Fruit fly (Drosophila melanogaster) whole organism, embryonic: ENCODE measurements around the gene CDase.

Source experiments
- Abd-B ChIP-seq: fragments of 200-800 bp; sonication (Bioruptor generic); optimal IDR thresholded peaks from 2 replicates; lab custom pipeline; 2018; ENCODE audit warnings: missing biosample characterization, mild to moderate bottlenecking, missing genetic modification characterization, moderate library complexity
- Atf6 ChIP-seq: fragments of 200-800 bp; sonication (Bioruptor generic); IDR thresholded peaks from 2 replicates; pipeline ENCODE4 v1.3.6; 2022; ENCODE audit warnings: missing biosample characterization, missing genetic modification characterization
- Bdp1 ChIP-seq: fragments of 200-800 bp; sonication (Bioruptor generic); optimal IDR thresholded peaks from 3 replicates; lab custom pipeline; 2016; ENCODE audit warnings: missing biosample characterization, missing genetic modification characterization
- CG11560 ChIP-seq: fragments of 200-800 bp; sonication (Bioruptor generic); IDR thresholded peaks from 3 replicates; pipeline ENCODE4 v1.3.6; 2022; ENCODE audit warnings: missing biosample characterization, missing genetic modification characterization
- CG12391 ChIP-seq: fragments of 200-800 bp; sonication (Bioruptor generic); optimal IDR thresholded peaks from 3 replicates; lab custom pipeline; 2018; ENCODE audit warnings: missing biosample characterization, mild to moderate bottlenecking, missing genetic modification characterization, moderate library complexity
- CG13296 ChIP-seq: fragments of 200-800 bp; sonication (Bioruptor generic); optimal IDR thresholded peaks from 3 replicates; lab custom pipeline; 2018; ENCODE audit warnings: missing biosample characterization, mild to moderate bottlenecking, missing genetic modification characterization
- CG14014 ChIP-seq: fragments of 200-800 bp; sonication (Bioruptor generic); IDR thresholded peaks from 2 replicates; pipeline ENCODE4 v1.3.6; 2022; ENCODE audit warnings: missing biosample characterization, missing genetic modification characterization
- CG14050 ChIP-seq: fragments of 200-800 bp; sonication (Bioruptor generic); IDR thresholded peaks from 3 replicates; pipeline ENCODE4 v1.3.6; 2022; ENCODE audit warnings: missing biosample characterization, missing genetic modification characterization
- CG14965 ChIP-seq: fragments of 200-800 bp; sonication (Bioruptor generic); optimal IDR thresholded peaks from 2 replicates; lab custom pipeline; 2016; ENCODE audit warnings: missing biosample characterization, missing genetic modification characterization, borderline replicate concordance
- CG15011 ChIP-seq: fragments of 200-800 bp; sonication (Bioruptor generic); optimal IDR thresholded peaks from 3 replicates; lab custom pipeline; 2018; ENCODE audit warnings: missing biosample characterization, mild to moderate bottlenecking, missing genetic modification characterization
- CG15269 ChIP-seq: fragments of 200-800 bp; sonication (Bioruptor generic); optimal IDR thresholded peaks from 2 replicates; lab custom pipeline; 2018; ENCODE audit warnings: missing biosample characterization, mild to moderate bottlenecking, missing genetic modification characterization, moderate library complexity
- CG15479 ChIP-seq: fragments of 200-800 bp; sonication (Bioruptor generic); optimal IDR thresholded peaks from 3 replicates; lab custom pipeline; 2019; ENCODE audit warnings: missing biosample characterization, mild to moderate bottlenecking, missing genetic modification characterization, moderate library complexity
- CG15514 ChIP-seq: fragments of 200-800 bp; sonication (Bioruptor generic); optimal IDR thresholded peaks from 3 replicates; lab custom pipeline; 2017; ENCODE audit warnings: missing biosample characterization, missing genetic modification characterization, mild to moderate bottlenecking, moderate library complexity, missing genetic modification reagents
- CG1603 ChIP-seq: fragments of 200-800 bp; sonication (Bioruptor generic); optimal IDR thresholded peaks from 2 replicates; lab custom pipeline; 2019; ENCODE audit warnings: missing biosample characterization, mild to moderate bottlenecking, missing genetic modification characterization, moderate library complexity
- CG1792 ChIP-seq: fragments of 200-800 bp; sonication (Bioruptor generic); optimal IDR thresholded peaks from 2 replicates; lab custom pipeline; 2016; ENCODE audit warnings: missing biosample characterization, missing genetic modification characterization
- CG2202 ChIP-seq: fragments of 200-800 bp; sonication (Bioruptor generic); optimal IDR thresholded peaks from 2 replicates; lab custom pipeline; 2018; ENCODE audit warnings: missing biosample characterization, mild to moderate bottlenecking, missing genetic modification characterization
- CG30431 ChIP-seq: fragments of 200-800 bp; sonication (Bioruptor generic); optimal IDR thresholded peaks from 2 replicates; lab custom pipeline; 2017; ENCODE audit warnings: missing biosample characterization, missing genetic modification characterization
- CG3281 ChIP-seq: fragments of 200-800 bp; sonication (Bioruptor generic); optimal IDR thresholded peaks from 3 replicates; lab custom pipeline; 2017; ENCODE audit warnings: missing biosample characterization, mild to moderate bottlenecking, missing genetic modification characterization
- CG3407 ChIP-seq: fragments of 200-800 bp; sonication (Bioruptor generic); optimal IDR thresholded peaks from 2 replicates; lab custom pipeline; 2018; ENCODE audit warnings: missing biosample characterization, mild to moderate bottlenecking, missing genetic modification characterization
- CG4282 ChIP-seq: fragments of 200-800 bp; sonication (Bioruptor generic); optimal IDR thresholded peaks from 2 replicates; lab custom pipeline; 2016; ENCODE audit warnings: missing biosample characterization, missing genetic modification characterization
- CG6683 ChIP-seq: fragments of 200-800 bp; sonication (Bioruptor generic); optimal IDR thresholded peaks from 2 replicates; lab custom pipeline; 2017; ENCODE audit warnings: missing biosample characterization, mild to moderate bottlenecking, missing genetic modification characterization, missing genetic modification reagents
- CG7987 ChIP-seq: fragments of 200-800 bp; sonication (Bioruptor generic); optimal IDR thresholded peaks from 2 replicates; lab custom pipeline; 2018; ENCODE audit warnings: missing biosample characterization, mild to moderate bottlenecking, missing genetic modification characterization, moderate library complexity
- CG8089 ChIP-seq: fragments of 200-800 bp; sonication (Bioruptor generic); optimal IDR thresholded peaks from 3 replicates; lab custom pipeline; 2016; ENCODE audit warnings: missing biosample characterization, missing genetic modification characterization
- CG9727 ChIP-seq: fragments of 200-800 bp; sonication (Bioruptor generic); optimal IDR thresholded peaks from 3 replicates; lab custom pipeline; 2017; ENCODE audit warnings: missing biosample characterization, mild to moderate bottlenecking, missing genetic modification characterization
- E2f1 ChIP-seq: fragments of 200-800 bp; sonication (Bioruptor generic); IDR thresholded peaks from 2 replicates; pipeline ENCODE4 v1.3.6; 2022; ENCODE audit warnings: missing biosample characterization, missing genetic modification characterization
- HHEX ChIP-seq: fragments of 200-800 bp; sonication (Bioruptor generic); optimal IDR thresholded peaks from 3 replicates; lab custom pipeline; 2017; ENCODE audit warnings: missing biosample characterization, mild to moderate bottlenecking, missing genetic modification characterization, missing genetic modification reagents
- Mrtf ChIP-seq: fragments of 200-800 bp; sonication (Bioruptor generic); IDR thresholded peaks from 3 replicates; pipeline ENCODE4 v1.3.6; 2022; ENCODE audit warnings: missing biosample characterization, missing genetic modification characterization
- NfI ChIP-seq: fragments of 200-800 bp; sonication (Bioruptor generic); optimal IDR thresholded peaks from 3 replicates; lab custom pipeline; 2018; ENCODE audit warnings: missing biosample characterization, mild to moderate bottlenecking, missing genetic modification characterization, moderate library complexity
- Sin3A ChIP-seq: fragments of >200 bp; optimal IDR thresholded peaks from 2 replicates; lab custom pipeline; 2018
- Six4 ChIP-seq: fragments of 200-800 bp; sonication (Bioruptor generic); optimal IDR thresholded peaks from 2 replicates; lab custom pipeline; 2016; ENCODE audit warnings: missing biosample characterization, missing genetic modification characterization
- Sox100B ChIP-seq: fragments of 200-800 bp; sonication (Bioruptor generic); optimal IDR thresholded peaks from 3 replicates; lab custom pipeline; 2018; ENCODE audit warnings: missing biosample characterization, mild to moderate bottlenecking, missing genetic modification characterization
- ato ChIP-seq: fragments of 200-800 bp; sonication (Bioruptor generic); IDR thresholded peaks from 2 replicates; pipeline ENCODE4 v1.3.6; 2022; ENCODE audit warnings: missing biosample characterization, missing genetic modification characterization; ENCODE audit not compliant: partially characterized antibody
- az2 ChIP-seq: fragments of 200-800 bp; sonication (Bioruptor generic); optimal IDR thresholded peaks from 3 replicates; lab custom pipeline; 2016; ENCODE audit warnings: missing biosample characterization, missing genetic modification characterization
- ci ChIP-seq: fragments of 200-800 bp; sonication (Bioruptor generic); IDR thresholded peaks from 3 replicates; pipeline ENCODE4 v1.3.6; 2022; ENCODE audit warnings: missing biosample characterization, missing genetic modification characterization
- da ChIP-seq: fragments of 200-800 bp; sonication (Bioruptor generic); optimal IDR thresholded peaks from 2 replicates; lab custom pipeline; 2016; ENCODE audit warnings: missing biosample characterization, missing genetic modification characterization
- danr ChIP-seq: fragments of 200-800 bp; sonication (Bioruptor generic); IDR thresholded peaks from 2 replicates; pipeline ENCODE4 v1.3.6; 2022; ENCODE audit warnings: missing biosample characterization, missing genetic modification characterization
- dysf ChIP-seq: fragments of 200-800 bp; sonication (Bioruptor generic); IDR thresholded peaks from 3 replicates; pipeline ENCODE4 v1.3.6; 2022; ENCODE audit warnings: missing biosample characterization, missing genetic modification characterization
- eyg ChIP-seq: fragments of 200-800 bp; sonication (Bioruptor generic); optimal IDR thresholded peaks from 3 replicates; lab custom pipeline; 2016; ENCODE audit warnings: missing biosample characterization, missing genetic modification characterization
- grn ChIP-seq: fragments of 200-800 bp; sonication (Bioruptor generic); optimal IDR thresholded peaks from 3 replicates; lab custom pipeline; 2017; ENCODE audit warnings: missing biosample characterization, missing genetic modification characterization
- nerfin-2 ChIP-seq: fragments of 200-800 bp; sonication (Bioruptor generic); IDR thresholded peaks from 2 replicates; pipeline ENCODE4 v1.3.6; 2022; ENCODE audit warnings: missing biosample characterization, missing genetic modification characterization; ENCODE audit not compliant: partially characterized antibody
- pan ChIP-seq, 4 experiments: fragments of >200 bp in 3 of 4; fragments of 200-800 bp in 1 of 4; sonication (Bioruptor generic) in 1 of 4; optimal IDR thresholded peaks in 3 of 4; IDR thresholded peaks in 1 of 4; 2 replicates each; pipeline versions ENCODE4 v1.3.6 to Lab custom; 2017 to 2022; ENCODE audit warnings: missing biosample characterization in 2 of 4, missing genetic modification characterization in 2 of 4, mixed read lengths in 1 of 4
- pros ChIP-seq: fragments of 200-800 bp; sonication (Bioruptor generic); optimal IDR thresholded peaks from 3 replicates; lab custom pipeline; 2019; ENCODE audit warnings: missing biosample characterization, mild to moderate bottlenecking, missing genetic modification characterization, moderate library complexity
- row ChIP-seq: fragments of 200-800 bp; sonication (Bioruptor generic); IDR thresholded peaks from 3 replicates; pipeline ENCODE4 v1.3.6; 2022; ENCODE audit warnings: missing biosample characterization, missing genetic modification characterization
- sim ChIP-seq: fragments of 200-800 bp; sonication (Bioruptor generic); IDR thresholded peaks from 2 replicates; pipeline ENCODE4 v1.3.6; 2022; ENCODE audit warnings: missing biosample characterization, missing genetic modification characterization
- sima ChIP-seq: fragments of 200-800 bp; sonication (Bioruptor generic); optimal IDR thresholded peaks from 2 replicates; lab custom pipeline; 2016; ENCODE audit warnings: missing biosample characterization, missing genetic modification characterization
- slbo ChIP-seq: fragments of 200-800 bp; sonication (Bioruptor generic); IDR thresholded peaks from 2 replicates; pipeline ENCODE4 v1.3.6; 2022; ENCODE audit warnings: missing biosample characterization, missing genetic modification characterization
- slp2 ChIP-seq: fragments of 200-800 bp; sonication (Bioruptor generic); optimal IDR thresholded peaks from 2 replicates; lab custom pipeline; 2016; ENCODE audit warnings: missing biosample characterization, missing genetic modification characterization
- tgo ChIP-seq: fragments of 200-800 bp; sonication (Bioruptor generic); IDR thresholded peaks from 3 replicates; pipeline ENCODE4 v1.3.6; 2022; ENCODE audit warnings: missing biosample characterization, missing genetic modification characterization
- tio ChIP-seq: fragments of 200-800 bp; sonication (Bioruptor generic); optimal IDR thresholded peaks from 2 replicates; lab custom pipeline; 2017; ENCODE audit warnings: missing biosample characterization, missing genetic modification characterization, inconsistent platforms
- unc-4 ChIP-seq: fragments of 200-800 bp; sonication (Bioruptor generic); IDR thresholded peaks from 2 replicates; pipeline ENCODE4 v1.3.6; 2022; ENCODE audit warnings: missing biosample characterization, missing genetic modification characterization; ENCODE audit not compliant: partially characterized antibody

CDase gene

dm6 chr3R:30461608-30462243, 2.4 kb downstream of the CDase start (continued):
- TF ChIP-seq row (GFP tag; lab: Robert Waterston, UW), result peak; percentile 58
- TF ChIP-seq tgo, result peak; percentile 24; the same call in 1 of the 3 replicates
- TF ChIP-seq sim (GFP tag; lab: Robert Waterston, UW), result no peak
- TF ChIP-seq sima, result no peak
- TF ChIP-seq CG9727 (GFP tag; lab: Kevin White, UChicago), result peak; percentile 25
- no peak for TF ChIP-seq slp2 (GFP tag; lab: Kevin White, UChicago)
- TF ChIP-seq slbo (GFP tag; lab: Robert Waterston, UW), result peak; percentile 59
- no peak; the same call in 1 of the 2 replicates for TF ChIP-seq Atf6 (GFP tag; lab: Robert Waterston, UW)
- no peak for TF ChIP-seq CG15514
- TF ChIP-seq Six4, result no peak
- TF ChIP-seq CG11560 (tag; lab: Robert Waterston, UW), result no peak
- peak; percentile 56 for TF ChIP-seq CG15269 (tag; lab: Kevin White, UChicago)
- TF ChIP-seq ato (GFP tag; lab: Robert Waterston, UW), result no peak
- peak; percentile 10 for TF ChIP-seq az2 (GFP tag; lab: Kevin White, UChicago)
- TF ChIP-seq E2f1 (GFP tag; lab: Robert Waterston, UW), result 0 out of 2 replicates have a peak, but pooled peaks have one; percentile 30
- peak; percentile 70; the same call in 2 of the 3 replicates for TF ChIP-seq ci (GFP tag; lab: Robert Waterston, UW)
- TF ChIP-seq Abd-B (GFP tag; lab: Kevin White, UChicago), result no peak
- TF ChIP-seq eyg (GFP tag; lab: Kevin White, UChicago), result no peak
- no peak for TF ChIP-seq CG6683 (GFP tag; lab: Kevin White, UChicago)
- peak; percentile 63 for TF ChIP-seq pros (GFP tag; lab: Kevin White, UChicago)
- TF ChIP-seq nerfin-2, result no peak
- TF ChIP-seq da, result no peak
- TF ChIP-seq CG7987 (GFP tag; lab: Kevin White, UChicago), result no peak
- TF ChIP-seq CG14050, result peak; percentile 18; the same call in 1 of the 3 replicates
- TF ChIP-seq Sox100B (GFP tag; lab: Kevin White, UChicago), result peak; percentile 35
- TF ChIP-seq CG3407 (GFP tag; lab: Kevin White, UChicago), result no peak
- no peak for TF ChIP-seq Sin3A (lab: Kevin White, UChicago)
- TF ChIP-seq pan (optimal IDR thresholded peaks at IDR 0.05; lab: Kevin White, UChicago), result no peak
- TF ChIP-seq pan (GFP tag; optimal IDR thresholded peaks at IDR 0.05 in 1 of 2, IDR thresholded peaks at IDR 0.05 in 1 of 2), result no peak
- TF ChIP-seq CG8089 (GFP tag; lab: Kevin White, UChicago), result no peak
- TF ChIP-seq CG1792 (GFP tag; lab: Kevin White, UChicago), result no peak
- no peak for TF ChIP-seq CG2202 (tag; lab: Kevin White, UChicago)
- TF ChIP-seq NfI, result no peak
- TF ChIP-seq CG30431 (GFP tag; lab: Kevin White, UChicago), result no peak
- no peak for TF ChIP-seq CG14014 (GFP tag; lab: Robert Waterston, UW)
- peak; percentile 39 for TF ChIP-seq CG1603 (tag; lab: Kevin White, UChicago)
- no peak for TF ChIP-seq grn (GFP tag; lab: Kevin White, UChicago)
- peak; percentile 1 for TF ChIP-seq CG15011 (GFP tag; lab: Kevin White, UChicago)
- TF ChIP-seq CG4282 (GFP tag; lab: Kevin White, UChicago), result no peak
- TF ChIP-seq CG13296, result peak; percentile 23
- TF ChIP-seq tio (GFP tag; lab: Kevin White, UChicago), result no peak
- TF ChIP-seq HHEX, result peak; percentile 15
- peak; percentile 21 for TF ChIP-seq CG15479 (GFP tag; lab: Kevin White, UChicago)
- TF ChIP-seq unc-4 (GFP tag; lab: Robert Waterston, UW), result no peak
- peak; percentile 57; the same call in 1 of the 3 replicates for TF ChIP-seq dysf
- no peak for TF ChIP-seq danr (GFP tag; lab: Robert Waterston, UW)
- TF ChIP-seq CG3281, result peak; percentile 16
- no peak for TF ChIP-seq Mrtf
- no peak for TF ChIP-seq Bdp1
- TF ChIP-seq CG14965 (GFP tag; lab: Kevin White, UChicago), result no peak
- TF ChIP-seq CG12391, result peak; percentile 43
